Fruit fly (Drosophila melanogaster): Measurements from ENCODE around the gene CheB38b.

- TF ChIP-seq ttk (optimal IDR thresholded peaks at IDR 0.05): no peak
- no peak for TF ChIP-seq Sin3A (optimal IDR thresholded peaks at IDR 0.05)
These were observed 23.2 kb downstream of the CheB38b start for dm6 chr2L:20793881-20794280.
